Worm (Caenorhabditis elegans) whole organism, late embryonic: ENCODE data around the gene srm-3.

Experiments
- C08G9.2 ChIP-seq: sonication (generic microtip); optimal IDR thresholded peaks from 2 replicates; lab custom pipeline; 2016; ENCODE audit warnings: mild to moderate bottlenecking, missing genetic modification characterization, moderate library complexity, missing compliant biosample characterization
- T23F11.4 ChIP-seq: fragments of 200-800 bp; sonication (Bioruptor generic); optimal IDR thresholded peaks from 2 replicates; lab custom pipeline; 2018; ENCODE audit warnings: mild to moderate bottlenecking, missing genetic modification characterization, missing compliant biosample characterization
- ahr-1 ChIP-seq: sonication (generic microtip); optimal IDR thresholded peaks from 2 replicates; lab custom pipeline; 2016; ENCODE audit warnings: missing genetic modification characterization, missing compliant biosample characterization
- ceh-14 ChIP-seq: sonication (generic microtip); optimal IDR thresholded peaks from 2 replicates; lab custom pipeline; 2016; ENCODE audit warnings: missing genotype, missing genetic modification characterization, missing compliant biosample characterization
- ceh-18 ChIP-seq: sonication (generic microtip); optimal IDR thresholded peaks from 2 replicates; lab custom pipeline; 2016; ENCODE audit warnings: missing genetic modification characterization, missing compliant biosample characterization
- ceh-19 ChIP-seq: fragments of 200-800 bp; sonication (Bioruptor generic); optimal IDR thresholded peaks from 2 replicates; lab custom pipeline; 2018; ENCODE audit warnings: mild to moderate bottlenecking, missing genetic modification characterization, missing compliant biosample characterization
- ceh-22 ChIP-seq: sonication (generic microtip); optimal IDR thresholded peaks from 2 replicates; lab custom pipeline; 2017; ENCODE audit warnings: missing biosample characterization, missing genetic modification characterization
- ceh-31 ChIP-seq: sonication (generic microtip); optimal IDR thresholded peaks from 2 replicates; lab custom pipeline; 2016; ENCODE audit warnings: missing genetic modification characterization, missing compliant biosample characterization
- ceh-48 ChIP-seq: sonication (generic microtip); optimal IDR thresholded peaks from 2 replicates; lab custom pipeline; 2016; ENCODE audit warnings: missing genetic modification characterization, inconsistent platforms, missing compliant biosample characterization
- ceh-6 ChIP-seq: fragments of 200-800 bp; sonication (Bioruptor generic); optimal IDR thresholded peaks from 2 replicates; lab custom pipeline; 2018; ENCODE audit warnings: mild to moderate bottlenecking, missing genetic modification characterization, missing compliant biosample characterization
- ceh-9 ChIP-seq: sonication (generic microtip); optimal IDR thresholded peaks from 2 replicates; lab custom pipeline; 2016; ENCODE audit warnings: mild to moderate bottlenecking, missing genetic modification characterization, inconsistent platforms, missing compliant biosample characterization
- che-1 ChIP-seq: sonication (generic microtip); optimal IDR thresholded peaks from 2 replicates; lab custom pipeline; 2016; ENCODE audit warnings: mild to moderate bottlenecking, missing genetic modification characterization, missing compliant biosample characterization
- dmd-4 ChIP-seq: sonication (generic microtip); optimal IDR thresholded peaks from 2 replicates; lab custom pipeline; 2016; ENCODE audit warnings: borderline replicate concordance, missing genetic modification characterization, missing compliant biosample characterization
- dve-1 ChIP-seq: sonication (generic microtip); optimal IDR thresholded peaks from 2 replicates; lab custom pipeline; 2017; ENCODE audit warnings: antibody characterized with exemption, mild to moderate bottlenecking, missing genetic modification characterization, missing compliant biosample characterization
- elt-2 ChIP-seq: sonication (generic microtip); optimal IDR thresholded peaks from 2 replicates; lab custom pipeline; 2016; ENCODE audit warnings: missing genetic modification reagents, missing genetic modification characterization, missing compliant biosample characterization
- ets-4 ChIP-seq: sonication (generic microtip); optimal IDR thresholded peaks from 2 replicates; lab custom pipeline; 2016; ENCODE audit warnings: missing genetic modification characterization, missing compliant biosample characterization
- fkh-10 ChIP-seq: fragments of 150-350 bp; optimal IDR thresholded peaks from 2 replicates; lab custom pipeline; 2014; ENCODE audit warnings: missing biosample characterization, missing genetic modification reagents, missing genetic modification characterization
- fkh-6 ChIP-seq: sonication (generic microtip); optimal IDR thresholded peaks from 2 replicates; lab custom pipeline; 2016; ENCODE audit warnings: missing genetic modification characterization, missing compliant biosample characterization
- hlh-8 ChIP-seq: sonication (generic microtip); optimal IDR thresholded peaks from 2 replicates; lab custom pipeline; 2016; ENCODE audit warnings: missing genotype, missing genetic modification characterization, missing compliant biosample characterization
- lim-6 ChIP-seq: sonication (generic microtip); optimal IDR thresholded peaks from 2 replicates; lab custom pipeline; 2016; ENCODE audit warnings: missing genetic modification characterization, missing compliant biosample characterization
- lin-11 ChIP-seq: fragments of 200-800 bp; sonication (Bioruptor generic); optimal IDR thresholded peaks from 2 replicates; lab custom pipeline; 2018; ENCODE audit warnings: mild to moderate bottlenecking, missing genetic modification characterization, missing compliant biosample characterization
- madf-2 ChIP-seq: sonication (generic microtip); optimal IDR thresholded peaks from 2 replicates; lab custom pipeline; 2017; ENCODE audit warnings: missing genetic modification characterization, missing compliant biosample characterization
- nhr-11 ChIP-seq: fragments of 150-350 bp; optimal IDR thresholded peaks from 2 replicates; lab custom pipeline; 2014; ENCODE audit warnings: missing biosample characterization, missing genetic modification characterization
- nhr-232 ChIP-seq: sonication (generic microtip); optimal IDR thresholded peaks from 2 replicates; lab custom pipeline; 2016; ENCODE audit warnings: missing genetic modification characterization, missing compliant biosample characterization
- npax-4 ChIP-seq: sonication (generic microtip); optimal IDR thresholded peaks from 2 replicates; lab custom pipeline; 2016; ENCODE audit warnings: missing genetic modification characterization, missing compliant biosample characterization
- odd-2 ChIP-seq: sonication (generic microtip); optimal IDR thresholded peaks from 2 replicates; lab custom pipeline; 2017; ENCODE audit warnings: antibody characterized with exemption, mild to moderate bottlenecking, missing genetic modification characterization, missing compliant biosample characterization
- pat-9 ChIP-seq: fragments of 200-800 bp; sonication (Bioruptor generic); optimal IDR thresholded peaks from 2 replicates; lab custom pipeline; 2018; ENCODE audit warnings: mild to moderate bottlenecking, missing genetic modification characterization, moderate library complexity, missing compliant biosample characterization
- pax-1 ChIP-seq: fragments of 150-350 bp; optimal IDR thresholded peaks from 2 replicates; lab custom pipeline; 2014; ENCODE audit warnings: missing biosample characterization, missing genetic modification characterization
- pha-2 ChIP-seq: sonication (generic microtip); optimal IDR thresholded peaks from 2 replicates; lab custom pipeline; 2017; ENCODE audit warnings: mild to moderate bottlenecking, missing genetic modification characterization, missing compliant biosample characterization
- pha-4 ChIP-seq: fragments of 150-350 bp; optimal IDR thresholded peaks from 2 replicates; lab custom pipeline; 2018; ENCODE audit warnings: missing biosample characterization, missing genetic modification reagents, missing genetic modification characterization
- pqm-1 ChIP-seq: sonication (generic microtip); optimal IDR thresholded peaks from 2 replicates; lab custom pipeline; 2016; ENCODE audit warnings: missing genetic modification characterization, missing compliant biosample characterization
- pros-1 ChIP-seq: fragments of 150-350 bp; optimal IDR thresholded peaks from 2 replicates; lab custom pipeline; 2014; ENCODE audit warnings: missing biosample characterization, missing genetic modification reagents, missing genetic modification characterization
- sox-2 ChIP-seq: fragments of 200-800 bp; sonication (Bioruptor generic); IDR thresholded peaks from 2 replicates; pipeline ENCODE4 v1.3.6; 2022; ENCODE audit warnings: missing genetic modification reagents, missing genetic modification characterization, missing compliant biosample characterization
- tbx-7 ChIP-seq: sonication (generic microtip); optimal IDR thresholded peaks from 2 replicates; lab custom pipeline; 2016; ENCODE audit warnings: missing genotype, missing genetic modification characterization, missing compliant biosample characterization
- unc-3 ChIP-seq, 2 experiments: fragments of 200-800 bp in 1 of 2; sonication (Bioruptor generic) in 1 of 2; sonication (generic microtip) in 1 of 2; conservative IDR thresholded peaks in 1 of 2; optimal IDR thresholded peaks in 1 of 2; 2 replicates each; pipeline versions ENCODE4 v1.3.6 to Lab custom; 2016 to 2022; ENCODE audit warnings: missing compliant biosample characterization in 2 of 2, missing genetic modification characterization in 2 of 2, missing genetic modification reagents in 1 of 2
- unc-42 ChIP-seq: sonication (generic microtip); optimal IDR thresholded peaks from 2 replicates; lab custom pipeline; 2016; ENCODE audit warnings: missing genotype, missing genetic modification characterization, missing compliant biosample characterization
- unc-55 ChIP-seq: sonication (generic microtip); optimal IDR thresholded peaks from 2 replicates; lab custom pipeline; 2017; ENCODE audit warnings: missing biosample characterization, missing genetic modification reagents, missing genetic modification characterization
- zip-5 ChIP-seq: sonication (generic microtip); optimal IDR thresholded peaks from 2 replicates; lab custom pipeline; 2016; ENCODE audit warnings: missing genetic modification characterization, missing compliant biosample characterization

The srm-3 gene

ce11 chrIV:9632094-9632493 is 16.7 kb upstream of the srm-3 start:
- no peak for TF ChIP-seq fkh-10 (GFP tag; lab: Kevin White, UChicago)
- no peak for TF ChIP-seq ceh-6 (GFP tag; lab: Kevin White, UChicago)
- no peak for TF ChIP-seq zip-5 (tag; lab: Kevin White, UChicago)
- no peak for TF ChIP-seq ceh-48 (tag; lab: Kevin White, UChicago)
- no peak for TF ChIP-seq lim-6 (tag; lab: Kevin White, UChicago)
- no peak for TF ChIP-seq nhr-232 (tag; lab: Kevin White, UChicago)
- TF ChIP-seq pha-2 (tag; lab: Kevin White, UChicago), result no peak
- TF ChIP-seq unc-42 (tag; lab: Kevin White, UChicago), result no peak
- TF ChIP-seq madf-2, result no peak
- TF ChIP-seq ceh-22, result no peak

- TF ChIP-seq pros-1 (tag; lab: Kevin White, UChicago) (no peak), elt-2 (tag; lab: Kevin White, UChicago) (no peak), hlh-8 (tag; lab: Kevin White, UChicago) (no peak), pha-4 (tag; lab: Kevin White, UChicago) (no peak), pqm-1 (no peak), ceh-31 (tag; lab: Kevin White, UChicago) (no peak), lin-11 (tag; lab: Kevin White, UChicago) (no peak)
These were observed 15.8 kb upstream of the srm-3 start for ce11 chrIV:9632966-9633494.

- TF ChIP-seq odd-2 (tag; lab: Kevin White, UChicago) (no peak), pat-9 (no peak), dve-1 (tag; lab: Kevin White, UChicago) (no peak)
These were observed 14.9 kb upstream of the srm-3 start for ce11 chrIV:9633889-9634288.

ce11 chrIV:9634848-9635247 is 13.9 kb upstream of the srm-3 start, which contains the start of gene mca-1:
mca-1 (minus strand) TSS chrIV:9634948.
- TF ChIP-seq sox-2 (GFP tag; lab: Robert Waterston, UW), result no peak
- TF ChIP-seq ahr-1, result no peak
- TF ChIP-seq C08G9.2 (tag; lab: Kevin White, UChicago), result no peak

- TF ChIP-seq ceh-14 (tag; lab: Kevin White, UChicago) (peak; percentile 15), fkh-6 (no peak)
These were observed 6.9 kb upstream of the srm-3 start, which contains the start of gene del-2 for ce11 chrIV:9641925-9642324. del-2 (minus strand) TSS chrIV:9642025.

ce11 chrIV:9643188-9643587 is 5.6 kb upstream of the srm-3 start, which contains the start of gene degl-2:
degl-2 (plus strand) TSS chrIV:9643488.
- TF ChIP-seq unc-42 (tag; lab: Kevin White, UChicago) (no peak), ahr-1 (no peak), ceh-48 (tag; lab: Kevin White, UChicago) (no peak), ceh-9 (tag; lab: Kevin White, UChicago) (no peak), dmd-4 (tag; lab: Kevin White, UChicago) (no peak), pax-1 (tag; lab: Kevin White, UChicago) (no peak), ceh-19 (no peak), ceh-18 (tag; lab: Kevin White, UChicago) (no peak), ets-4 (no peak), lin-11 (tag; lab: Kevin White, UChicago) (no peak), zip-5 (tag; lab: Kevin White, UChicago) (no peak), T23F11.4 (GFP tag; lab: Kevin White, UChicago) (no peak), tbx-7 (no peak), unc-55 (GFP tag; lab: Kevin White, UChicago) (no peak), nhr-11 (tag; lab: Kevin White, UChicago) (no peak), npax-4 (no peak), fkh-6 (no peak), unc-3 (GFP tag; conservative IDR thresholded peaks at IDR 0.05; lab: Robert Waterston, UW) (no peak), unc-3 (tag; optimal IDR thresholded peaks at IDR 0.05; lab: Kevin White, UChicago) (no peak), che-1 (no peak)
